Fruit fly (Drosophila melanogaster) whole organism, embryonic: ENCODE measurements around the gene CG13801.

Experiments used
- Aef1 ChIP-seq: fragments of 200-800 bp; sonication (Bioruptor generic); IDR thresholded peaks from 3 replicates; pipeline ENCODE4 v1.3.6; 2022; ENCODE audit warnings: missing biosample characterization, missing genetic modification characterization
- CG10274 ChIP-seq: fragments of 200-800 bp; sonication (Bioruptor generic); optimal IDR thresholded peaks from 3 replicates; lab custom pipeline; 2017; ENCODE audit warnings: missing biosample characterization, mild to moderate bottlenecking, missing genetic modification characterization
- CG10321 ChIP-seq: fragments of 200-800 bp; sonication (Bioruptor generic); IDR thresholded peaks from 2 replicates; pipeline ENCODE4 v1.3.6; 2022; ENCODE audit warnings: missing biosample characterization, missing genetic modification characterization
- CG11085 ChIP-seq: fragments of 200-800 bp; sonication (Bioruptor generic); IDR thresholded peaks from 2 replicates; pipeline ENCODE4 v1.3.6; 2022; ENCODE audit warnings: missing biosample characterization, missing genetic modification characterization
- CG12155 ChIP-seq: fragments of 200-800 bp; sonication (Bioruptor generic); optimal IDR thresholded peaks from 3 replicates; lab custom pipeline; 2016; ENCODE audit warnings: missing biosample characterization, missing genetic modification characterization
- CG14441 ChIP-seq: fragments of 200-800 bp; sonication (Bioruptor generic); IDR thresholded peaks from 2 replicates; pipeline ENCODE4 v1.3.6; 2022; ENCODE audit warnings: missing biosample characterization, missing genetic modification characterization
- CG14860 ChIP-seq: fragments of 200-800 bp; sonication (Bioruptor generic); IDR thresholded peaks from 3 replicates; pipeline ENCODE4 v1.3.6; 2022; ENCODE audit warnings: missing biosample characterization, missing genetic modification characterization; ENCODE audit not compliant: partially characterized antibody
- CG15514 ChIP-seq: fragments of 200-800 bp; sonication (Bioruptor generic); optimal IDR thresholded peaks from 3 replicates; lab custom pipeline; 2017; ENCODE audit warnings: missing biosample characterization, missing genetic modification characterization, mild to moderate bottlenecking, moderate library complexity, missing genetic modification reagents
- CG2120 ChIP-seq: fragments of 200-800 bp; sonication (Bioruptor generic); optimal IDR thresholded peaks from 3 replicates; lab custom pipeline; 2016; ENCODE audit warnings: missing biosample characterization, missing genetic modification characterization
- CG30020 ChIP-seq: fragments of 200-800 bp; optimal IDR thresholded peaks from 2 replicates; lab custom pipeline; 2019; ENCODE audit warnings: missing biosample characterization, mild to moderate bottlenecking, missing genetic modification characterization, moderate library complexity
- CG3065 ChIP-seq: fragments of 200-800 bp; sonication (Bioruptor generic); optimal IDR thresholded peaks from 2 replicates; lab custom pipeline; 2016; ENCODE audit warnings: missing biosample characterization, missing genetic modification characterization
- CG32767 ChIP-seq: fragments of 200-800 bp; sonication (Bioruptor generic); IDR thresholded peaks from 2 replicates; pipeline ENCODE4 v1.3.6; 2022; ENCODE audit warnings: missing biosample characterization, missing genetic modification characterization
- CG32772 ChIP-seq: fragments of 200-800 bp; sonication (Bioruptor generic); IDR thresholded peaks from 2 replicates; pipeline ENCODE4 v1.3.6; 2022; ENCODE audit warnings: missing biosample characterization, missing genetic modification characterization
- CG3847 ChIP-seq: fragments of 200-800 bp; sonication (Bioruptor generic); IDR thresholded peaks from 2 replicates; pipeline ENCODE4 v1.3.6; 2022; ENCODE audit warnings: missing biosample characterization, missing genetic modification characterization
- CG6272 ChIP-seq: fragments of 200-800 bp; sonication (Bioruptor generic); IDR thresholded peaks from 2 replicates; pipeline ENCODE4 v1.3.6; 2022; ENCODE audit warnings: missing biosample characterization, missing genetic modification characterization
- CG6813 ChIP-seq: fragments of 200-800 bp; sonication (Bioruptor generic); optimal IDR thresholded peaks from 2 replicates; lab custom pipeline; 2017; ENCODE audit warnings: missing biosample characterization, missing genetic modification characterization, mild to moderate bottlenecking, moderate library complexity, missing genetic modification reagents
- CG8281 ChIP-seq: fragments of 200-800 bp; sonication (Bioruptor generic); optimal IDR thresholded peaks from 2 replicates; lab custom pipeline; 2018; ENCODE audit warnings: missing biosample characterization, mild to moderate bottlenecking, missing genetic modification characterization, moderate library complexity
- CG8290 ChIP-seq, 3 experiments: fragments of 200-800 bp; sonication (Bioruptor generic); optimal IDR thresholded peaks; 2 replicates each; lab custom pipeline; 2016 to 2019; ENCODE audit warnings: missing biosample characterization in 3 of 3, missing genetic modification characterization in 3 of 3, mild to moderate bottlenecking in 2 of 3, moderate library complexity in 1 of 3
- CG9817 ChIP-seq: fragments of 200-800 bp; sonication (Bioruptor generic); optimal IDR thresholded peaks from 2 replicates; lab custom pipeline; 2018; ENCODE audit warnings: missing biosample characterization, mild to moderate bottlenecking, missing genetic modification characterization, moderate library complexity
- CHES-1-like ChIP-seq: fragments of 200-800 bp; sonication (Bioruptor generic); optimal IDR thresholded peaks from 2 replicates; lab custom pipeline; 2016; ENCODE audit warnings: missing biosample characterization, missing genetic modification characterization
- CoRest ChIP-seq: fragments of 200-800 bp; sonication (Bioruptor generic); optimal IDR thresholded peaks from 3 replicates; lab custom pipeline; 2018; ENCODE audit warnings: missing biosample characterization, mild to moderate bottlenecking, missing genetic modification characterization, moderate library complexity
- D19B ChIP-seq: fragments of 200-800 bp; sonication (Bioruptor generic); optimal IDR thresholded peaks from 2 replicates; lab custom pipeline; 2017; ENCODE audit warnings: missing biosample characterization, mild to moderate bottlenecking, missing genetic modification characterization
- Dll ChIP-seq: fragments of 200-800 bp; sonication (Bioruptor generic); IDR thresholded peaks from 4 replicates; pipeline ENCODE4 v1.3.6; 2022; ENCODE audit warnings: missing biosample characterization, missing genetic modification characterization; ENCODE audit not compliant: partially characterized antibody
- Hey ChIP-seq: fragments of 200-800 bp; sonication (Bioruptor generic); optimal IDR thresholded peaks from 3 replicates; lab custom pipeline; 2018; ENCODE audit warnings: missing biosample characterization, mild to moderate bottlenecking, missing genetic modification characterization
- Hsf ChIP-seq: fragments of 200-800 bp; sonication (Bioruptor generic); optimal IDR thresholded peaks from 3 replicates; lab custom pipeline; 2016; ENCODE audit warnings: missing biosample characterization, missing genetic modification characterization
- Lpt ChIP-seq: fragments of >200 bp; optimal IDR thresholded peaks from 2 replicates; lab custom pipeline; 2018; ENCODE audit warnings: missing biosample characterization, missing genetic modification characterization
- Med ChIP-seq: fragments of 200-800 bp; sonication (Bioruptor generic); peaks from one replicate; lab custom pipeline; 2016; ENCODE audit warnings: missing biosample characterization, missing genetic modification characterization, mild to moderate bottlenecking, inconsistent platforms, moderate library complexity
- NC2β ChIP-seq: fragments of 200-800 bp; sonication (Bioruptor generic); optimal IDR thresholded peaks from 2 replicates; lab custom pipeline; 2016; ENCODE audit warnings: missing biosample characterization, missing genetic modification characterization
- NK7.1 ChIP-seq: fragments of 200-800 bp; sonication (Bioruptor generic); optimal IDR thresholded peaks from 3 replicates; lab custom pipeline; 2016; ENCODE audit warnings: missing biosample characterization, missing genetic modification characterization
- Six4 ChIP-seq: fragments of 200-800 bp; sonication (Bioruptor generic); optimal IDR thresholded peaks from 2 replicates; lab custom pipeline; 2016; ENCODE audit warnings: missing biosample characterization, missing genetic modification characterization
- Tbp ChIP-seq: fragments of >200 bp; optimal IDR thresholded peaks from 2 replicates; lab custom pipeline; 2018; ENCODE audit warnings: missing biosample characterization, missing genetic modification characterization
- Usf ChIP-seq: fragments of 200-800 bp; sonication (Bioruptor generic); optimal IDR thresholded peaks from 2 replicates; lab custom pipeline; 2017; ENCODE audit warnings: missing genotype, missing biosample characterization, missing genetic modification characterization
- YL-1 ChIP-seq: fragments of 200-800 bp; sonication (Bioruptor generic); optimal IDR thresholded peaks from 3 replicates; lab custom pipeline; 2017; ENCODE audit warnings: missing biosample characterization, mild to moderate bottlenecking, missing genetic modification characterization
- ac ChIP-seq: fragments of 200-800 bp; sonication (Bioruptor generic); optimal IDR thresholded peaks from 3 replicates; lab custom pipeline; 2017; ENCODE audit warnings: missing biosample characterization, mild to moderate bottlenecking, missing genetic modification characterization
- ap ChIP-seq: fragments of 200-800 bp; sonication (Bioruptor generic); IDR thresholded peaks from 2 replicates; pipeline ENCODE4 v1.3.6; 2022; ENCODE audit warnings: missing biosample characterization, missing genetic modification characterization
- ash1 ChIP-seq: fragments of 200-800 bp; sonication (Bioruptor generic); optimal IDR thresholded peaks from 2 replicates; lab custom pipeline; 2018; ENCODE audit warnings: missing biosample characterization, mild to moderate bottlenecking, missing genetic modification characterization
- ato ChIP-seq: fragments of 200-800 bp; sonication (Bioruptor generic); IDR thresholded peaks from 2 replicates; pipeline ENCODE4 v1.3.6; 2022; ENCODE audit warnings: missing biosample characterization, missing genetic modification characterization; ENCODE audit not compliant: partially characterized antibody
- caup ChIP-seq: fragments of 200-800 bp; sonication (Bioruptor generic); optimal IDR thresholded peaks from 3 replicates; lab custom pipeline; 2017; ENCODE audit warnings: missing biosample characterization, mild to moderate bottlenecking, missing genetic modification characterization, moderate library complexity; ENCODE audit not compliant: severe bottlenecking
- ci ChIP-seq: fragments of 200-800 bp; sonication (Bioruptor generic); IDR thresholded peaks from 3 replicates; pipeline ENCODE4 v1.3.6; 2022; ENCODE audit warnings: missing biosample characterization, missing genetic modification characterization
- cwo ChIP-seq: fragments of 200-800 bp; sonication (Bioruptor generic); optimal IDR thresholded peaks from 3 replicates; lab custom pipeline; 2017; ENCODE audit warnings: missing biosample characterization, missing genetic modification characterization, mild to moderate bottlenecking, moderate library complexity, missing genetic modification reagents
- gfzf ChIP-seq: fragments of 200-800 bp; sonication (Bioruptor generic); optimal IDR thresholded peaks from 2 replicates; lab custom pipeline; 2016; ENCODE audit warnings: missing biosample characterization, mild to moderate bottlenecking, missing genetic modification characterization, moderate library complexity
- grn ChIP-seq: fragments of 200-800 bp; sonication (Bioruptor generic); optimal IDR thresholded peaks from 3 replicates; lab custom pipeline; 2017; ENCODE audit warnings: missing biosample characterization, missing genetic modification characterization
- ham ChIP-seq: fragments of 200-800 bp; sonication (Bioruptor generic); IDR thresholded peaks from 2 replicates; pipeline ENCODE4 v1.3.6; 2022; ENCODE audit warnings: missing biosample characterization, missing genetic modification characterization
- insv ChIP-seq, 2 experiments: fragments of 200-800 bp; sonication (Bioruptor generic); optimal IDR thresholded peaks; 3 replicates each; lab custom pipeline; 2016 to 2018; ENCODE audit warnings: missing biosample characterization in 2 of 2, missing genetic modification characterization in 2 of 2
- klu ChIP-seq: fragments of 200-800 bp; sonication (Bioruptor generic); IDR thresholded peaks from 2 replicates; pipeline ENCODE4 v1.3.6; 2022; ENCODE audit warnings: missing biosample characterization, missing genetic modification characterization
- rib ChIP-seq: fragments of 200-800 bp; sonication (Bioruptor generic); IDR thresholded peaks from 2 replicates; pipeline ENCODE4 v1.3.6; 2022; ENCODE audit warnings: missing biosample characterization, missing genetic modification characterization
- sens ChIP-seq: fragments of 200-800 bp; sonication (Bioruptor generic); peaks from one replicate; lab custom pipeline; 2016; ENCODE audit warnings: missing biosample characterization, missing genetic modification characterization
- sr ChIP-seq: fragments of 200-800 bp; sonication (Bioruptor generic); IDR thresholded peaks from 3 replicates; pipeline ENCODE4 v1.3.6; 2022; ENCODE audit warnings: missing biosample characterization, missing genetic modification characterization
- sug ChIP-seq: fragments of 200-800 bp; optimal IDR thresholded peaks from 2 replicates; lab custom pipeline; 2019; ENCODE audit warnings: missing biosample characterization, mild to moderate bottlenecking, missing genetic modification characterization, moderate library complexity
- toy ChIP-seq: fragments of 200-800 bp; sonication (Bioruptor generic); IDR thresholded peaks from 2 replicates; pipeline ENCODE4 v1.3.6; 2022; ENCODE audit warnings: missing biosample characterization, missing genetic modification characterization
- zfh1 ChIP-seq: fragments of 200-800 bp; sonication (Bioruptor generic); IDR thresholded peaks from 3 replicates; pipeline ENCODE4 v1.3.6; 2022; ENCODE audit warnings: missing biosample characterization, missing genetic modification characterization

The CG13801 gene

DNA sequence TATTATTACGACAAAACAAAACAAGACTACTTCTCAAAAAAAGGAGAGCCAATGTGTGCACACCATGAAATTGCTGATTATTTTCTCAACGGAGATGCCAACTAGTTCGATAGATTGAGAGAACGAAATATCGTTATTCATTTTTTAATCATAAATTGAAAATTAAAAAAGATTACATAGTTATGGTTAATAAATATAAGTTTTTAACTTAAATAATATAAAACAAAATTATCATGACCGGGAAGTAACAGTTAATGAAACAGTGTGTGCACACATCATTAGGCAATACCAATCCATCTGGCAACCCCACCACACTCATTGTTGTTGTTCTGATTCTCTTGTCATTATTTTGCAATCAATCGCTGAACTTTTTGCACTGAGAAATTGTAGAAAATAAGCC is 11.5 kb downstream of the CG13801 start, which contains the start of the genes CG1317 and CG8993 (continued):
- TF ChIP-seq Tbp (GFP tag; lab: Kevin White, UChicago) (no peak), CG30020 (tag; lab: Kevin White, UChicago) (peak; percentile 55), CG3065 (GFP tag; lab: Kevin White, UChicago) (no peak), ac (GFP tag; lab: Kevin White, UChicago) (no peak), CG8281 (tag; lab: Kevin White, UChicago) (no peak), CG3847 (GFP tag; lab: Robert Waterston, UW) (peak; percentile 81), CG6813 (GFP tag; lab: Kevin White, UChicago) (no peak), CG10274 (GFP tag; lab: Kevin White, UChicago) (no peak), NC2β (GFP tag; lab: Kevin White, UChicago) (no peak), cwo (GFP tag; lab: Kevin White, UChicago) (no peak), CG12155 (peak; percentile 31), YL-1 (GFP tag; lab: Kevin White, UChicago) (peak; percentile 89), Hsf (peak; percentile 34), Usf (no peak), klu (GFP tag; lab: Robert Waterston, UW) (no peak; the same call in 1 of the 2 replicates), CG14441 (peak; percentile 34; the same call in 1 of the 2 replicates), sug (tag; lab: Kevin White, UChicago) (no peak), caup (GFP tag; lab: Kevin White, UChicago) (no peak), NK7.1 (GFP tag; lab: Kevin White, UChicago) (no peak), Aef1 (GFP tag; lab: Robert Waterston, UW) (peak; percentile 84), ato (GFP tag; lab: Robert Waterston, UW) (no peak), gfzf (no peak), CG14860 (GFP tag; lab: Robert Waterston, UW) (peak; percentile 56; the same call in 2 of the 3 replicates), CG6272 (GFP tag; lab: Robert Waterston, UW) (peak; percentile 29; the same call in 1 of the 2 replicates), Dll (GFP tag; lab: Robert Waterston, UW) (peak; percentile 79), CG2120 (peak; percentile 42), ham (GFP tag; lab: Robert Waterston, UW) (no peak), insv (GFP tag; optimal IDR thresholded peaks at IDR 0.05; lab: Kevin White, UChicago) (peak in 1 of 2 experiments; percentile 1), CG11085 (no peak), CG10321 (no peak), CG32767 (GFP tag; lab: Robert Waterston, UW) (0 out of 2 replicates have a peak, but pooled peaks have one; percentile 21), CG32772 (peak; percentile 62; the same call in 1 of the 2 replicates), rib (GFP tag; lab: Robert Waterston, UW) (0 out of 2 replicates have a peak, but pooled peaks have one; percentile 36), sens (GFP tag; lab: Kevin White, UChicago) (peak; percentile 40), sr (GFP tag; lab: Robert Waterston, UW) (no peak), Six4 (GFP tag; lab: Kevin White, UChicago) (peak; percentile 42), ap (0 out of 2 replicates have a peak, but pooled peaks have one; percentile 23), toy (GFP tag; lab: Robert Waterston, UW) (no peak), ash1 (GFP tag; lab: Kevin White, UChicago) (no peak), CG8290 (GFP tag; optimal IDR thresholded peaks at IDR 0.05; lab: Kevin White, UChicago) (peak; percentile 76), CG8290 (tag; optimal IDR thresholded peaks at IDR 0.05; lab: Kevin White, UChicago) (no peak), CoRest (tag; lab: Kevin White, UChicago) (peak; percentile 73), grn (peak; percentile 45), Lpt (GFP tag; lab: Kevin White, UChicago) (no peak), zfh1 (GFP tag; lab: Robert Waterston, UW) (no peak), Hey (no peak), Med (GFP tag; lab: Kevin White, UChicago) (peak; percentile 62), D19B (GFP tag; lab: Kevin White, UChicago) (no peak), CHES-1-like (GFP tag; lab: Kevin White, UChicago) (no peak), CG15514 (GFP tag; lab: Kevin White, UChicago) (peak; percentile 97), CG9817 (tag; lab: Kevin White, UChicago) (peak; percentile 55), ci (GFP tag; lab: Robert Waterston, UW) (no peak)
